Worm (Caenorhabditis elegans): ENCODE results near the gene fkb-6.

fkb-6 gene

ce11 chrV:20830409-20830808 is 15.5 kb upstream of the fkb-6 start:
- TF ChIP-seq mab-5 (tag; optimal IDR thresholded peaks at IDR 0.05) (no peak), ceh-16 (tag; optimal IDR thresholded peaks at IDR 0.05) (no peak), skn-1 (tag; optimal IDR thresholded peaks at IDR 0.05) (no peak), ama-1 (optimal IDR thresholded peaks at IDR 0.05) (no peak), nhr-77 (tag; optimal IDR thresholded peaks at IDR 0.05) (no peak), F13H6.1 (tag; optimal IDR thresholded peaks at IDR 0.05) (no peak), Y55F3AM.14 (GFP tag; optimal IDR thresholded peaks at IDR 0.05) (no peak), peb-1 (tag; optimal IDR thresholded peaks at IDR 0.05) (no peak), nhr-25 (tag; optimal IDR thresholded peaks at IDR 0.05) (no peak), R02D3.7 (tag; optimal IDR thresholded peaks at IDR 0.05) (no peak), ceh-82 (tag; optimal IDR thresholded peaks at IDR 0.05) (no peak), alr-1 (tag; optimal IDR thresholded peaks at IDR 0.05) (no peak), gmeb-1 (tag; optimal IDR thresholded peaks at IDR 0.05) (no peak), sem-4 (tag; optimal IDR thresholded peaks at IDR 0.05) (no peak), ZK546.5 (tag; optimal IDR thresholded peaks at IDR 0.05) (no peak), elt-1 (tag; optimal IDR thresholded peaks at IDR 0.05) (no peak)

DNA sequence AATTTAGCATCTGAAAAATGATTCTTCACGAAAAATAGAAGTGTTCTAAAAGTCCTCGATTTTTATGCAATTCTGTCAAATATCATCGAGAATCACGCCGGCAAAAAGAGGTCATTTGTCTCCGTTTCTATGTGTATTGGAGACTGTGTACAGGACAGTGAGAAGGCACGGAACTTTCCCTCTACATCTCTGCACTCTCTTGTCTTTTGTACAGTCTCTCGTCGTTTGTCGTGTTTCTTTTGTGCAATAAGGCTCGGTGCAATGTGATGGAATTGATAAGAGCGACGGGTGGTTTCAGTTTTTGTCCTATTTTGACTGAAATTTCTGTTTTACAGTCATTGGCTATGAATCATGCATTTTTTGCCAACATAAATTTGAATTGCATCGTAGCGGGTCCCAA is 14.1 kb upstream of the fkb-6 start:
- TF ChIP-seq nhr-129 (tag; optimal IDR thresholded peaks at IDR 0.05) = peak; percentile 34
- TF ChIP-seq ztf-1 (GFP tag; conservative IDR thresholded peaks at IDR 0.05) = no peak
- no peak for TF ChIP-seq nhr-237 (tag; optimal IDR thresholded peaks at IDR 0.05)
- TF ChIP-seq ztf-4 (tag; optimal IDR thresholded peaks at IDR 0.05) = no peak
- TF ChIP-seq nhr-25 (tag; optimal IDR thresholded peaks at IDR 0.05) = no peak
- TF ChIP-seq ztf-11 (tag; optimal IDR thresholded peaks at IDR 0.05) = no peak
- TF ChIP-seq nhr-12 (tag; optimal IDR thresholded peaks at IDR 0.05) = no peak
- TF ChIP-seq aly-2 (tag; optimal IDR thresholded peaks at IDR 0.05) = no peak
- TF ChIP-seq gmeb-1 (tag; optimal IDR thresholded peaks at IDR 0.05) = peak; percentile 16
- TF ChIP-seq nhr-77 (tag; optimal IDR thresholded peaks at IDR 0.05) = no peak
- no peak for TF ChIP-seq unc-55 (GFP tag; optimal IDR thresholded peaks at IDR 0.05)
- TF ChIP-seq unc-62 (GFP tag; optimal IDR thresholded peaks at IDR 0.05) = no peak
- no peak for TF ChIP-seq nhr-21 (tag; optimal IDR thresholded peaks at IDR 0.05)
- TF ChIP-seq blmp-1 (tag; optimal IDR thresholded peaks at IDR 0.05; ENCODE audit: insufficient read depth) = peak; percentile 2
- no peak for TF ChIP-seq mdl-1 (tag; optimal IDR thresholded peaks at IDR 0.05)
- no peak for TF ChIP-seq egl-27 (tag; optimal IDR thresholded peaks at IDR 0.05)
- TF ChIP-seq crh-2 (tag; optimal IDR thresholded peaks at IDR 0.05) = peak; percentile 1
- TF ChIP-seq elt-3 (tag; optimal IDR thresholded peaks at IDR 0.05) = no peak
- TF ChIP-seq ama-1 (optimal IDR thresholded peaks at IDR 0.05) = no peak
- TF ChIP-seq mbf-1 (tag; optimal IDR thresholded peaks at IDR 0.05) = no peak
- no peak for TF ChIP-seq peb-1 (tag; optimal IDR thresholded peaks at IDR 0.05)
- TF ChIP-seq sma-9 (GFP tag; optimal IDR thresholded peaks at IDR 0.05) = peak; percentile 62
- no peak for TF ChIP-seq sma-9 (tag; optimal IDR thresholded peaks at IDR 0.05)
- TF ChIP-seq nhr-10 (tag; optimal IDR thresholded peaks at IDR 0.05) = no peak
- TF ChIP-seq skn-1 (tag; optimal IDR thresholded peaks at IDR 0.05) = no peak
- peak; percentile 93 for TF ChIP-seq fos-1 (tag; optimal IDR thresholded peaks at IDR 0.05)
- TF ChIP-seq ceh-16 (tag; optimal IDR thresholded peaks at IDR 0.05) = no peak
- TF ChIP-seq lsy-2 (tag; optimal IDR thresholded peaks at IDR 0.05) = no peak
- TF ChIP-seq lin-39 (tag; optimal IDR thresholded peaks at IDR 0.05) = no peak
- no peak for TF ChIP-seq sem-4 (tag; optimal IDR thresholded peaks at IDR 0.05)
- no peak for TF ChIP-seq Y55F3AM.14 (GFP tag; optimal IDR thresholded peaks at IDR 0.05)

DNA sequence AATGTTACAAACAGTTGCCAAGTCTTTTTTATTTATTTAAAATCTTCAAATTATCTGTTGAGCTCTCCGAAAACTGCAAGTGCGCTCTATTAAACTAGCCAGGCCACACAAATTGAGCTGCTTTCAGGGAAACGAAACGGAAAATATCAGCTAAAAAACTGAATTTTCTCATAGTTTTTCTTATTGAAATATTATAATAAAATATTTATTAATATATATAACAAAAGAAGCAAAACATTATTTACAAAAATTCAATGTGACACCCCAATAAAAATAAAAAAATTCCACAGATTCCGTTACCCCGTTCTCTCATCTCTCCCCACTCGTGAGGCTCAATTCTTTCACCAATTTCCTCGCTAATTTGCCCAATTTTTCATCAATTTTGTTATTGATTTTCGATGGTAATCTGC is 13.4 kb upstream of the fkb-6 start:
- TF ChIP-seq unc-55 (GFP tag; optimal IDR thresholded peaks at IDR 0.05) (peak; percentile 74), egl-27 (tag; optimal IDR thresholded peaks at IDR 0.05) (no peak), lsy-2 (tag; optimal IDR thresholded peaks at IDR 0.05) (peak in 1 of 2 experiments; percentile 35), sma-9 (GFP tag; optimal IDR thresholded peaks at IDR 0.05) (peak; percentile 1), sma-9 (tag; optimal IDR thresholded peaks at IDR 0.05) (no peak)

ce11 chrV:20837765-20838164 is 8.2 kb upstream of the fkb-6 start, which contains the start of gene mrps-12:
TSS of gene mrps-12 (plus strand) at chrV:20838080.
- TF ChIP-seq aly-2 (tag; optimal IDR thresholded peaks at IDR 0.05) (no peak), lsy-2 (tag; optimal IDR thresholded peaks at IDR 0.05) (peak in 1 of 2 experiments; percentile 42), C34F6.9 (tag; optimal IDR thresholded peaks at IDR 0.05) (peak; percentile 54), F13H6.1 (tag; optimal IDR thresholded peaks at IDR 0.05) (no peak), sma-9 (GFP tag; optimal IDR thresholded peaks at IDR 0.05) (no peak), sma-9 (tag; optimal IDR thresholded peaks at IDR 0.05) (no peak), unc-55 (GFP tag; optimal IDR thresholded peaks at IDR 0.05) (peak; percentile 8), lin-13 (GFP tag; optimal IDR thresholded peaks at IDR 0.05) (no peak), ztf-1 (GFP tag; conservative IDR thresholded peaks at IDR 0.05) (no peak), lin-11 (tag; optimal IDR thresholded peaks at IDR 0.05) (no peak), nhr-23 (tag; optimal IDR thresholded peaks at IDR 0.05) (no peak), nhr-25 (tag; optimal IDR thresholded peaks at IDR 0.05) (peak; percentile 4), gmeb-1 (tag; optimal IDR thresholded peaks at IDR 0.05) (no peak), elt-1 (tag; optimal IDR thresholded peaks at IDR 0.05) (no peak), alr-1 (tag; optimal IDR thresholded peaks at IDR 0.05) (no peak), sem-4 (tag; optimal IDR thresholded peaks at IDR 0.05) (no peak)
